Worm (Caenorhabditis elegans): ENCODE measurements around the gene dhs-26.

The dhs-26 gene

ce11 chrX:3350306-3350705 is 12.0 kb downstream of the dhs-26 start, which contains the start of gene nspg-4:
Gene nspg-4, minus strand, starts transcription at chrX:3350406.
- TF ChIP-seq lin-39 (tag; optimal IDR thresholded peaks at IDR 0.05) (no peak), ztf-11 (tag; optimal IDR thresholded peaks at IDR 0.05) (no peak), zag-1 (tag; optimal IDR thresholded peaks at IDR 0.05) (no peak), ceh-82 (tag; optimal IDR thresholded peaks at IDR 0.05) (no peak), sma-9 (GFP tag; optimal IDR thresholded peaks at IDR 0.05) (no peak), sma-9 (tag; optimal IDR thresholded peaks at IDR 0.05) (no peak), ztf-1 (GFP tag; conservative IDR thresholded peaks at IDR 0.05) (no peak), skn-1 (tag; optimal IDR thresholded peaks at IDR 0.05) (no peak), dmd-4 (tag; optimal IDR thresholded peaks at IDR 0.05) (no peak), F13H6.1 (tag; optimal IDR thresholded peaks at IDR 0.05) (no peak), mab-5 (tag; optimal IDR thresholded peaks at IDR 0.05) (no peak), lin-13 (GFP tag; optimal IDR thresholded peaks at IDR 0.05) (no peak), nhr-25 (tag; optimal IDR thresholded peaks at IDR 0.05) (no peak)

ce11 chrX:3347904-3348441 is 14.3 kb downstream of the dhs-26 start, which contains the start of gene ZK816.3:
Gene ZK816.3, plus strand, starts transcription at chrX:3348391.
- TF ChIP-seq ztf-11 (tag; optimal IDR thresholded peaks at IDR 0.05): no peak
- TF ChIP-seq nhr-77 (tag; optimal IDR thresholded peaks at IDR 0.05): no peak
- TF ChIP-seq C34F6.9 (tag; optimal IDR thresholded peaks at IDR 0.05): no peak
- no peak for TF ChIP-seq nhr-25 (tag; optimal IDR thresholded peaks at IDR 0.05)
- TF ChIP-seq ztf-4 (tag; optimal IDR thresholded peaks at IDR 0.05): no peak
- TF ChIP-seq ama-1 (optimal IDR thresholded peaks at IDR 0.05): no peak
- TF ChIP-seq R02D3.7 (tag; optimal IDR thresholded peaks at IDR 0.05): no peak
- TF ChIP-seq gmeb-1 (tag; optimal IDR thresholded peaks at IDR 0.05): no peak
- TF ChIP-seq snpc-4 (tag; optimal IDR thresholded peaks at IDR 0.05): no peak
- TF ChIP-seq ztf-1 (GFP tag; conservative IDR thresholded peaks at IDR 0.05): no peak
- TF ChIP-seq F13H6.1 (tag; optimal IDR thresholded peaks at IDR 0.05): no peak
- TF ChIP-seq unc-55 (GFP tag; optimal IDR thresholded peaks at IDR 0.05): peak; percentile 31
- no peak for TF ChIP-seq nhr-11 (tag; optimal IDR thresholded peaks at IDR 0.05)
- no peak for TF ChIP-seq zag-1 (tag; optimal IDR thresholded peaks at IDR 0.05)
- TF ChIP-seq ceh-16 (tag; optimal IDR thresholded peaks at IDR 0.05): no peak
- peak; percentile 0 for TF ChIP-seq lin-11 (tag; optimal IDR thresholded peaks at IDR 0.05)
- no peak for TF ChIP-seq elt-1 (tag; optimal IDR thresholded peaks at IDR 0.05)
- TF ChIP-seq nhr-21 (tag; optimal IDR thresholded peaks at IDR 0.05): peak; percentile 14
- no peak for TF ChIP-seq dmd-4 (tag; optimal IDR thresholded peaks at IDR 0.05)
- no peak for TF ChIP-seq unc-62 (GFP tag; optimal IDR thresholded peaks at IDR 0.05)
- TF ChIP-seq lin-39 (tag; optimal IDR thresholded peaks at IDR 0.05): no peak
- no peak for TF ChIP-seq aly-2 (tag; optimal IDR thresholded peaks at IDR 0.05)
- no peak for TF ChIP-seq ZK546.5 (tag; optimal IDR thresholded peaks at IDR 0.05)
- TF ChIP-seq nhr-23 (tag; optimal IDR thresholded peaks at IDR 0.05): no peak
- TF ChIP-seq nhr-10 (tag; optimal IDR thresholded peaks at IDR 0.05): no peak
- peak; percentile 33 for TF ChIP-seq sma-9 (GFP tag; optimal IDR thresholded peaks at IDR 0.05)
- no peak for TF ChIP-seq sma-9 (tag; optimal IDR thresholded peaks at IDR 0.05)
- peak; percentile 13 for TF ChIP-seq lin-13 (GFP tag; optimal IDR thresholded peaks at IDR 0.05)
- peak; percentile 41 for TF ChIP-seq fos-1 (tag; optimal IDR thresholded peaks at IDR 0.05)
- TF ChIP-seq mbf-1 (tag; optimal IDR thresholded peaks at IDR 0.05): no peak
- no peak for TF ChIP-seq mab-5 (tag; optimal IDR thresholded peaks at IDR 0.05)
- TF ChIP-seq sem-4 (tag; optimal IDR thresholded peaks at IDR 0.05): no peak
- TF ChIP-seq nhr-12 (tag; optimal IDR thresholded peaks at IDR 0.05): no peak
- TF ChIP-seq lsy-2 (tag; optimal IDR thresholded peaks at IDR 0.05): no peak
- peak; percentile 56 for TF ChIP-seq nhr-129 (tag; optimal IDR thresholded peaks at IDR 0.05)
- TF ChIP-seq elt-3 (tag; optimal IDR thresholded peaks at IDR 0.05): no peak
- TF ChIP-seq crh-2 (tag; optimal IDR thresholded peaks at IDR 0.05): peak; percentile 12
- TF ChIP-seq sma-3 (GFP tag; optimal IDR thresholded peaks at IDR 0.05): peak; percentile 38

ce11 chrX:3343620-3344197 is 18.6 kb downstream of the dhs-26 start:
- peak; percentile 23 for TF ChIP-seq ceh-16 (tag; optimal IDR thresholded peaks at IDR 0.05)
- TF ChIP-seq nhr-129 (tag; optimal IDR thresholded peaks at IDR 0.05): peak; percentile 24
- TF ChIP-seq nhr-11 (tag; optimal IDR thresholded peaks at IDR 0.05): no peak
- TF ChIP-seq fos-1 (tag; optimal IDR thresholded peaks at IDR 0.05): no peak
- no peak for TF ChIP-seq peb-1 (tag; optimal IDR thresholded peaks at IDR 0.05)
- TF ChIP-seq sma-9 (GFP tag; optimal IDR thresholded peaks at IDR 0.05): peak; percentile 1
- no peak for TF ChIP-seq sma-9 (tag; optimal IDR thresholded peaks at IDR 0.05)
- TF ChIP-seq unc-62 (GFP tag; optimal IDR thresholded peaks at IDR 0.05): no peak
- TF ChIP-seq nhr-25 (tag; optimal IDR thresholded peaks at IDR 0.05): peak; percentile 74

Measured in whole organism, L2 larva.